Fruit fly (Drosophila melanogaster) whole organism, embryonic: ENCODE measurements around the gene CG5003.

Experiments
- Ada2b ChIP-seq: fragments of 200-800 bp; sonication (Bioruptor generic); IDR thresholded peaks from 2 replicates; pipeline ENCODE4 v1.3.6; 2022; ENCODE audit warnings: missing biosample characterization, missing genetic modification characterization
- CG10209 ChIP-seq: fragments of 200-800 bp; sonication (Bioruptor generic); optimal IDR thresholded peaks from 3 replicates; lab custom pipeline; 2017; ENCODE audit warnings: missing biosample characterization, mild to moderate bottlenecking, missing genetic modification characterization, missing genetic modification reagents
- CG1024 ChIP-seq: fragments of 200-800 bp; sonication (Bioruptor generic); IDR thresholded peaks from 2 replicates; pipeline ENCODE4 v1.3.6; 2022; ENCODE audit warnings: missing biosample characterization, missing genetic modification characterization
- CG11560 ChIP-seq: fragments of 200-800 bp; sonication (Bioruptor generic); IDR thresholded peaks from 3 replicates; pipeline ENCODE4 v1.3.6; 2022; ENCODE audit warnings: missing biosample characterization, missing genetic modification characterization
- CG14014 ChIP-seq: fragments of 200-800 bp; sonication (Bioruptor generic); IDR thresholded peaks from 2 replicates; pipeline ENCODE4 v1.3.6; 2022; ENCODE audit warnings: missing biosample characterization, missing genetic modification characterization
- CG14965 ChIP-seq: fragments of 200-800 bp; sonication (Bioruptor generic); optimal IDR thresholded peaks from 2 replicates; lab custom pipeline; 2016; ENCODE audit warnings: missing biosample characterization, missing genetic modification characterization, borderline replicate concordance
- CG17385 ChIP-seq: fragments of 200-800 bp; sonication (Bioruptor generic); optimal IDR thresholded peaks from 3 replicates; lab custom pipeline; 2018; ENCODE audit warnings: missing biosample characterization, mild to moderate bottlenecking, missing genetic modification characterization
- CG18011 ChIP-seq: fragments of 200-800 bp; sonication (Bioruptor generic); optimal IDR thresholded peaks from 2 replicates; lab custom pipeline; 2017; ENCODE audit warnings: missing biosample characterization, missing genetic modification characterization, mild to moderate bottlenecking, moderate library complexity, missing genotype
- CG30431 ChIP-seq: fragments of 200-800 bp; sonication (Bioruptor generic); optimal IDR thresholded peaks from 2 replicates; lab custom pipeline; 2017; ENCODE audit warnings: missing biosample characterization, missing genetic modification characterization
- CG31388 ChIP-seq: fragments of 200-800 bp; sonication (Bioruptor generic); optimal IDR thresholded peaks from 2 replicates; lab custom pipeline; 2016; ENCODE audit warnings: missing biosample characterization, missing genetic modification characterization
- CG3407 ChIP-seq: fragments of 200-800 bp; sonication (Bioruptor generic); optimal IDR thresholded peaks from 2 replicates; lab custom pipeline; 2018; ENCODE audit warnings: missing biosample characterization, mild to moderate bottlenecking, missing genetic modification characterization
- CG3847 ChIP-seq: fragments of 200-800 bp; sonication (Bioruptor generic); IDR thresholded peaks from 2 replicates; pipeline ENCODE4 v1.3.6; 2022; ENCODE audit warnings: missing biosample characterization, missing genetic modification characterization
- CG4404 ChIP-seq: fragments of 200-800 bp; sonication (Bioruptor generic); IDR thresholded peaks from 2 replicates; pipeline ENCODE4 v1.3.6; 2022; ENCODE audit warnings: missing biosample characterization, missing genetic modification characterization
- CG6654 ChIP-seq: fragments of 200-800 bp; sonication (Bioruptor generic); optimal IDR thresholded peaks from 2 replicates; lab custom pipeline; 2017; ENCODE audit warnings: missing biosample characterization, mild to moderate bottlenecking, missing genetic modification characterization
- CG6854 ChIP-seq: fragments of 200-800 bp; sonication (Bioruptor generic); optimal IDR thresholded peaks from 3 replicates; lab custom pipeline; 2017; ENCODE audit warnings: missing biosample characterization, mild to moderate bottlenecking, missing genetic modification characterization
- CG7745 ChIP-seq: fragments of 200-800 bp; sonication (Bioruptor generic); optimal IDR thresholded peaks from 2 replicates; lab custom pipeline; 2018; ENCODE audit warnings: missing biosample characterization, mild to moderate bottlenecking, missing genetic modification characterization, moderate library complexity
- CG8089 ChIP-seq: fragments of 200-800 bp; sonication (Bioruptor generic); optimal IDR thresholded peaks from 3 replicates; lab custom pipeline; 2016; ENCODE audit warnings: missing biosample characterization, missing genetic modification characterization
- CG8290 ChIP-seq, 3 experiments: fragments of 200-800 bp; sonication (Bioruptor generic); optimal IDR thresholded peaks; 2 replicates each; lab custom pipeline; 2016 to 2019; ENCODE audit warnings: missing biosample characterization in 3 of 3, missing genetic modification characterization in 3 of 3, mild to moderate bottlenecking in 2 of 3, moderate library complexity in 1 of 3
- CG8359 ChIP-seq: fragments of 200-800 bp; sonication (Bioruptor generic); optimal IDR thresholded peaks from 2 replicates; lab custom pipeline; 2017; ENCODE audit warnings: missing biosample characterization, mild to moderate bottlenecking, missing genetic modification characterization, borderline replicate concordance
- CG9437 ChIP-seq: fragments of 200-800 bp; sonication (Bioruptor generic); optimal IDR thresholded peaks from 2 replicates; lab custom pipeline; 2018; ENCODE audit warnings: missing biosample characterization, mild to moderate bottlenecking, missing genetic modification characterization
- CG9817 ChIP-seq: fragments of 200-800 bp; sonication (Bioruptor generic); optimal IDR thresholded peaks from 2 replicates; lab custom pipeline; 2018; ENCODE audit warnings: missing biosample characterization, mild to moderate bottlenecking, missing genetic modification characterization, moderate library complexity
- Dad ChIP-seq: fragments of 200-800 bp; sonication (Bioruptor generic); optimal IDR thresholded peaks from 3 replicates; lab custom pipeline; 2016; ENCODE audit warnings: missing biosample characterization, missing genetic modification characterization
- Dbx ChIP-seq: fragments of 200-800 bp; sonication (Bioruptor generic); IDR thresholded peaks from 3 replicates; pipeline ENCODE4 v1.3.6; 2022; ENCODE audit warnings: missing biosample characterization, missing genetic modification characterization
- Deaf1 ChIP-seq: fragments of 200-800 bp; optimal IDR thresholded peaks from 3 replicates; lab custom pipeline; 2019; ENCODE audit warnings: missing biosample characterization, mild to moderate bottlenecking, missing genetic modification characterization, moderate library complexity
- Doc2 ChIP-seq: fragments of 200-800 bp; sonication (Bioruptor generic); IDR thresholded peaks from 2 replicates; pipeline ENCODE4 v1.3.6; 2022; ENCODE audit warnings: missing biosample characterization, missing genetic modification characterization
- ERR ChIP-seq: fragments of 200-800 bp; sonication (Bioruptor generic); optimal IDR thresholded peaks from 2 replicates; lab custom pipeline; 2016; ENCODE audit warnings: missing biosample characterization, missing genetic modification characterization
- Hmx ChIP-seq: fragments of 200-800 bp; sonication (Bioruptor generic); optimal IDR thresholded peaks from 2 replicates; lab custom pipeline; 2016; ENCODE audit warnings: missing biosample characterization, missing genetic modification characterization
- NfI ChIP-seq: fragments of 200-800 bp; sonication (Bioruptor generic); optimal IDR thresholded peaks from 3 replicates; lab custom pipeline; 2018; ENCODE audit warnings: missing biosample characterization, mild to moderate bottlenecking, missing genetic modification characterization, moderate library complexity
- Oaz ChIP-seq: fragments of 200-800 bp; sonication (Bioruptor generic); IDR thresholded peaks from 2 replicates; pipeline ENCODE4 v1.3.6; 2022; ENCODE audit warnings: missing biosample characterization, missing genetic modification characterization
- Optix ChIP-seq: fragments of 200-800 bp; sonication (Bioruptor generic); IDR thresholded peaks from 3 replicates; pipeline ENCODE4 v1.3.6; 2022; ENCODE audit warnings: missing biosample characterization, missing genetic modification characterization
- Ssrp ChIP-seq: fragments of 200-800 bp; sonication (Bioruptor generic); optimal IDR thresholded peaks from 2 replicates; lab custom pipeline; 2018; ENCODE audit warnings: missing biosample characterization, mild to moderate bottlenecking, missing genetic modification characterization, moderate library complexity
- Tbp ChIP-seq: fragments of >200 bp; optimal IDR thresholded peaks from 2 replicates; lab custom pipeline; 2018; ENCODE audit warnings: missing biosample characterization, missing genetic modification characterization
- Usf ChIP-seq: fragments of 200-800 bp; sonication (Bioruptor generic); optimal IDR thresholded peaks from 2 replicates; lab custom pipeline; 2017; ENCODE audit warnings: missing genotype, missing biosample characterization, missing genetic modification characterization
- Xbp1 ChIP-seq: fragments of 200-800 bp; sonication (Bioruptor generic); optimal IDR thresholded peaks from 3 replicates; lab custom pipeline; 2016; ENCODE audit warnings: missing biosample characterization, mild to moderate bottlenecking, missing genetic modification characterization
- ash1 ChIP-seq: fragments of 200-800 bp; sonication (Bioruptor generic); optimal IDR thresholded peaks from 2 replicates; lab custom pipeline; 2018; ENCODE audit warnings: missing biosample characterization, mild to moderate bottlenecking, missing genetic modification characterization
- bigmax ChIP-seq: fragments of 200-800 bp; sonication (Bioruptor generic); optimal IDR thresholded peaks from 2 replicates; lab custom pipeline; 2018; ENCODE audit warnings: missing biosample characterization, mild to moderate bottlenecking, missing genetic modification characterization
- crc ChIP-seq: fragments of 200-800 bp; sonication (Bioruptor generic); optimal IDR thresholded peaks from 2 replicates; lab custom pipeline; 2016; ENCODE audit warnings: missing biosample characterization, missing genetic modification characterization
- croc ChIP-seq: fragments of 200-800 bp; sonication (Bioruptor generic); conservative IDR thresholded peaks from 3 replicates; pipeline ENCODE4 v1.3.6; 2022; ENCODE audit warnings: missing biosample characterization, missing genetic modification characterization
- cwo ChIP-seq: fragments of 200-800 bp; sonication (Bioruptor generic); optimal IDR thresholded peaks from 3 replicates; lab custom pipeline; 2017; ENCODE audit warnings: missing biosample characterization, missing genetic modification characterization, mild to moderate bottlenecking, moderate library complexity, missing genetic modification reagents
- dmrt99B ChIP-seq: fragments of 200-800 bp; sonication (Bioruptor generic); optimal IDR thresholded peaks from 2 replicates; lab custom pipeline; 2018; ENCODE audit warnings: missing biosample characterization, mild to moderate bottlenecking, missing genetic modification characterization, moderate library complexity
- gcm2 ChIP-seq: fragments of 200-800 bp; sonication (Bioruptor generic); optimal IDR thresholded peaks from 2 replicates; lab custom pipeline; 2016; ENCODE audit warnings: missing biosample characterization, missing genetic modification characterization
- hb ChIP-seq: fragments of 200-800 bp; sonication (Bioruptor generic); IDR thresholded peaks from 3 replicates; pipeline ENCODE4 v1.3.6; 2022; ENCODE audit warnings: missing biosample characterization, missing genetic modification characterization; ENCODE audit not compliant: partially characterized antibody
- maf-S ChIP-seq: fragments of 200-800 bp; sonication (Bioruptor generic); optimal IDR thresholded peaks from 2 replicates; lab custom pipeline; 2016; ENCODE audit warnings: missing biosample characterization, missing genetic modification characterization
- nom ChIP-seq: fragments of 200-800 bp; sonication (Bioruptor generic); optimal IDR thresholded peaks from 2 replicates; lab custom pipeline; 2017; ENCODE audit warnings: missing biosample characterization, missing genetic modification characterization, mild to moderate bottlenecking, moderate library complexity, missing genetic modification reagents
- odd ChIP-seq: fragments of 200-800 bp; sonication (Bioruptor generic); optimal IDR thresholded peaks from 2 replicates; lab custom pipeline; 2017; ENCODE audit warnings: missing biosample characterization, mild to moderate bottlenecking, missing genetic modification characterization
- shn ChIP-seq: fragments of 200-800 bp; sonication (Bioruptor generic); optimal IDR thresholded peaks from 3 replicates; lab custom pipeline; 2016; ENCODE audit warnings: missing biosample characterization, missing genetic modification characterization
- slp2 ChIP-seq: fragments of 200-800 bp; sonication (Bioruptor generic); optimal IDR thresholded peaks from 2 replicates; lab custom pipeline; 2016; ENCODE audit warnings: missing biosample characterization, missing genetic modification characterization
- so ChIP-seq: fragments of 200-800 bp; sonication (Bioruptor generic); IDR thresholded peaks from 3 replicates; pipeline ENCODE4 v1.3.6; 2022; ENCODE audit warnings: missing biosample characterization, missing genetic modification characterization
- wor ChIP-seq: fragments of 200-800 bp; sonication (Bioruptor generic); IDR thresholded peaks from 2 replicates; pipeline ENCODE4 v1.3.6; 2022; ENCODE audit warnings: missing biosample characterization, missing genetic modification characterization
- zfh2 ChIP-seq: fragments of 200-800 bp; sonication (Bioruptor generic); optimal IDR thresholded peaks from 2 replicates; lab custom pipeline; 2016; ENCODE audit warnings: missing biosample characterization, missing genetic modification characterization

CG5003 gene

DNA sequence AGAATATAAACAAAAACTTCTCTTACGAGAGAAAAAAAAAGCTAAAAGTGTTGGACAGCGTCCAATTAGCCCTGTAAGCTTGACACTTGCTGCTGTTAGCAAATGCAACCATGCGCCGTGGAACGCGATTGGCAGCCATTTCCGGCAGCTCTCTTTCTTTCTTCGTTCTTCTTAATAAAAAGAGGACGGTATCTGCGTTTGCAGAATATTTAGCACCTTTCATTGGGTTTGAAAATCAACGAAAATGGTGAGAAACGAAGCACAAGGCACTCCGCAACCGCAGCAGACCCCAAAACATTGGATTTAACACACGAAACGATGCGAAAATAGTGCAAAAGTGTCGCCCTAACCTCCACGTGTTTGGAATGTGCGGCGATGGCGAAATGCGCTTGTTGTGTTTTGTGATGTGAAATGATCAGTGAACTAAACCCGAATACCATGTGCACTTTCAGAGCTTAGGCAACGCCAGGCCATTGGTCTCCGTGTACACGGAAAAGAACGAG lies 6.4 kb upstream of the CG5003 start, which contains the start of gene RpL4 (continued):
- TF ChIP-seq CG31388 (GFP tag; lab: Kevin White, UChicago), result peak; percentile 9
- peak; percentile 56 for TF ChIP-seq maf-S (GFP tag; lab: Kevin White, UChicago)
- peak; percentile 78 for TF ChIP-seq CG8089 (GFP tag; lab: Kevin White, UChicago)
- peak; percentile 65 for TF ChIP-seq CG6654
- TF ChIP-seq Xbp1, result peak; percentile 78
- peak; percentile 31 for TF ChIP-seq CG7745
- peak; percentile 6 for TF ChIP-seq Tbp (GFP tag; lab: Kevin White, UChicago)
- TF ChIP-seq CG14965 (GFP tag; lab: Kevin White, UChicago), result no peak
- TF ChIP-seq nom (GFP tag; lab: Kevin White, UChicago), result peak; percentile 90
- no peak; the same call in 1 of the 2 replicates for TF ChIP-seq wor (GFP tag; lab: Robert Waterston, UW)
- TF ChIP-seq zfh2 (GFP tag; lab: Kevin White, UChicago), result peak; percentile 44
- peak; percentile 69 for TF ChIP-seq Oaz (GFP tag; lab: Robert Waterston, UW)
- TF ChIP-seq CG4404 (GFP tag; lab: Robert Waterston, UW), result 0 out of 2 replicates have a peak, but pooled peaks have one; percentile 27
- TF ChIP-seq Hmx, result peak; percentile 8
- peak; percentile 72 for TF ChIP-seq Usf (GFP tag; lab: Kevin White, UChicago)
- TF ChIP-seq croc, result no peak
- TF ChIP-seq Ada2b (GFP tag; lab: Robert Waterston, UW), result peak; percentile 56; the same call in 1 of the 2 replicates
- peak; percentile 96 for TF ChIP-seq NfI
- TF ChIP-seq shn (GFP tag; lab: Kevin White, UChicago), result peak; percentile 77
- peak; percentile 83 for TF ChIP-seq CG1024 (GFP tag; lab: Robert Waterston, UW)
- peak; percentile 85 for TF ChIP-seq Dad (GFP tag; lab: Kevin White, UChicago)
- peak; percentile 17 for TF ChIP-seq Deaf1 (tag; lab: Kevin White, UChicago)
- peak; percentile 40 for TF ChIP-seq Ssrp (tag; lab: Kevin White, UChicago)
- TF ChIP-seq slp2, result peak; percentile 72
- no peak for TF ChIP-seq Doc2
- TF ChIP-seq gcm2 (GFP tag; lab: Kevin White, UChicago), result peak; percentile 79
- peak; percentile 90 for TF ChIP-seq CG17385
- peak; percentile 88 for TF ChIP-seq CG9437
- TF ChIP-seq CG3407 (GFP tag; lab: Kevin White, UChicago), result peak; percentile 85
- TF ChIP-seq CG8290 (GFP tag; optimal IDR thresholded peaks at IDR 0.05; lab: Kevin White, UChicago), result peak; percentile 85
- peak; percentile 86 to 91 for TF ChIP-seq CG8290 (tag; optimal IDR thresholded peaks at IDR 0.05; lab: Kevin White, UChicago)
- peak; percentile 72 for TF ChIP-seq CG9817
- peak; percentile 80 for TF ChIP-seq Dbx (GFP tag; lab: Robert Waterston, UW)
- peak; percentile 94 for TF ChIP-seq odd
- TF ChIP-seq CG6854 (GFP tag; lab: Kevin White, UChicago), result peak; percentile 83
- TF ChIP-seq CG8359 (GFP tag; lab: Kevin White, UChicago), result peak; percentile 60
- no peak for TF ChIP-seq CG11560 (tag; lab: Robert Waterston, UW)
- TF ChIP-seq ash1 (GFP tag; lab: Kevin White, UChicago), result peak; percentile 64
- peak; percentile 81 for TF ChIP-seq CG18011
- peak; percentile 80 for TF ChIP-seq CG3847 (GFP tag; lab: Robert Waterston, UW)
- TF ChIP-seq ERR (GFP tag; lab: Kevin White, UChicago), result no peak
- peak; percentile 70; the same call in 2 of the 3 replicates for TF ChIP-seq so (GFP tag; lab: Robert Waterston, UW)
- TF ChIP-seq CG14014, result peak; percentile 61; the same call in 1 of the 2 replicates
- TF ChIP-seq Optix, result no peak
- no peak for TF ChIP-seq hb (GFP tag; lab: Robert Waterston, UW)
- peak; percentile 75 for TF ChIP-seq crc (GFP tag; lab: Kevin White, UChicago)
- TF ChIP-seq cwo (GFP tag; lab: Kevin White, UChicago), result peak; percentile 44
- TF ChIP-seq CG10209 (GFP tag; lab: Kevin White, UChicago), result peak; percentile 91
- peak; percentile 87 for TF ChIP-seq bigmax
- TF ChIP-seq CG30431 (GFP tag; lab: Kevin White, UChicago), result peak; percentile 76
- peak; percentile 64 for TF ChIP-seq dmrt99B (tag; lab: Kevin White, UChicago)
